Fruit fly (Drosophila melanogaster): ENCODE results near the gene CG4194.
A peak's percentile ranks its signal among the peaks of the same experiment; 100 is the strongest.

The CG4194 gene

dm6 chrX:2087501-2087900 is 19.1 kb downstream of the CG4194 start (continued):
- TF ChIP-seq CG18599 (GFP tag; optimal IDR thresholded peaks at IDR 0.05) (peak; percentile 66), al (GFP tag; IDR thresholded peaks at IDR 0.05) (0 out of 2 replicates have a peak, but pooled peaks have one; percentile 27), CG34376 (GFP tag; optimal IDR thresholded peaks at IDR 0.05) (no peak), nmo (GFP tag; optimal IDR thresholded peaks at IDR 0.05) (peak; percentile 44), CG5180 (GFP tag; optimal IDR thresholded peaks at IDR 0.05) (peak; percentile 12), CG8359 (GFP tag; optimal IDR thresholded peaks at IDR 0.05; ENCODE audit: borderline replicate concordance) (no peak), zen2 (GFP tag; IDR thresholded peaks at IDR 0.05; ENCODE audit: partially characterized antibody) (no peak), crol (GFP tag; IDR thresholded peaks at IDR 0.05) (no peak), Lhr (GFP tag; optimal IDR thresholded peaks at IDR 0.05) (peak; percentile 4), CG12104 (GFP tag; optimal IDR thresholded peaks at IDR 0.05) (no peak), CG17359 (tag; optimal IDR thresholded peaks at IDR 0.05) (peak; percentile 56), cwo (GFP tag; optimal IDR thresholded peaks at IDR 0.05) (no peak), trem (tag; optimal IDR thresholded peaks at IDR 0.05) (no peak), CG10209 (GFP tag; optimal IDR thresholded peaks at IDR 0.05) (peak; percentile 40), luna (GFP tag; optimal IDR thresholded peaks at IDR 0.05) (no peak), CG11723 (GFP tag; optimal IDR thresholded peaks at IDR 0.05) (peak; percentile 51), Xrp1 (GFP tag; IDR thresholded peaks at IDR 0.05) (peak; percentile 64; the same call in 1 of the 2 replicates), Optix (GFP tag; IDR thresholded peaks at IDR 0.05) (peak; percentile 67), CG10274 (GFP tag; optimal IDR thresholded peaks at IDR 0.05) (peak; percentile 17), bab2 (GFP tag; optimal IDR thresholded peaks at IDR 0.05) (peak; percentile 70), GATAe (GFP tag; conservative IDR thresholded peaks at IDR 0.05) (no peak), pho (GFP tag; optimal IDR thresholded peaks at IDR 0.05) (no peak), dan (GFP tag; IDR thresholded peaks at IDR 0.05) (peak; percentile 51), knrl (GFP tag; IDR thresholded peaks at IDR 0.05; ENCODE audit: partially characterized antibody) (no peak), CG10366 (GFP tag; IDR thresholded peaks at IDR 0.05) (peak; percentile 78), CG11696 (GFP tag; IDR thresholded peaks at IDR 0.05) (peak; percentile 87), pum (GFP tag; optimal IDR thresholded peaks at IDR 0.05) (peak; percentile 36), yki (optimal IDR thresholded peaks at IDR 0.05) (no peak), CG10979 (tag; optimal IDR thresholded peaks at IDR 0.05) (peak; percentile 47), tll (GFP tag; optimal IDR thresholded peaks at IDR 0.05) (no peak), CTCF (GFP tag; optimal IDR thresholded peaks at IDR 0.05) (no peak), MESR4 (GFP tag; optimal IDR thresholded peaks at IDR 0.05) (no peak), fru (optimal IDR thresholded peaks at IDR 0.05) (no peak), HmgD (GFP tag; optimal IDR thresholded peaks at IDR 0.05) (no peak), z (GFP tag; IDR thresholded peaks at IDR 0.05) (no peak), Elba2 (GFP tag; optimal IDR thresholded peaks at IDR 0.05) (no peak), Scr (GFP tag; IDR thresholded peaks at IDR 0.05; ENCODE audit: partially characterized antibody) (no peak), mld (GFP tag; IDR thresholded peaks at IDR 0.05; ENCODE audit: partially characterized antibody) (no peak), CG17612 (GFP tag; IDR thresholded peaks at IDR 0.05) (no peak), CG42726 (GFP tag; IDR thresholded peaks at IDR 0.05; ENCODE audit: partially characterized antibody) (no peak), CG15479 (GFP tag; optimal IDR thresholded peaks at IDR 0.05) (no peak), run (tag; optimal IDR thresholded peaks at IDR 0.05) (peak; percentile 13), oc (tag; optimal IDR thresholded peaks at IDR 0.05) (peak; percentile 70), Hr51 (GFP tag; optimal IDR thresholded peaks at IDR 0.05) (peak in 1 of 2 experiments; percentile 71), CG7963 (GFP tag; IDR thresholded peaks at IDR 0.05; ENCODE audit: partially characterized antibody) (no peak), Stat92E (GFP tag; optimal IDR thresholded peaks at IDR 0.05) (no peak), tup (GFP tag; optimal IDR thresholded peaks at IDR 0.05) (no peak), NK7.1 (GFP tag; optimal IDR thresholded peaks at IDR 0.05) (no peak), CG12155 (GFP tag; optimal IDR thresholded peaks at IDR 0.05) (peak; percentile 35), CG13296 (GFP tag; optimal IDR thresholded peaks at IDR 0.05) (no peak)
